Worm (Caenorhabditis elegans): ENCODE data around the gene inpp-1.

ce11 chrIV:10810820-10811219 lies 37.1 kb upstream of the inpp-1 start:
- TF ChIP-seq unc-62 (GFP tag; optimal IDR thresholded peaks at IDR 0.05) (no peak), nhr-28 (tag; optimal IDR thresholded peaks at IDR 0.05) (no peak), elt-3 (tag; optimal IDR thresholded peaks at IDR 0.05) (no peak), mab-5 (tag; optimal IDR thresholded peaks at IDR 0.05) (no peak), blmp-1 (tag; optimal IDR thresholded peaks at IDR 0.05) (no peak), nhr-76 (tag; optimal IDR thresholded peaks at IDR 0.05) (no peak), snpc-4 (tag; optimal IDR thresholded peaks at IDR 0.05) (no peak), elt-1 (tag; optimal IDR thresholded peaks at IDR 0.05; ENCODE audit: borderline replicate concordance, insufficient read depth) (no peak)

All from whole organism, mixed stage, embryonic.